5 fruit fly cellular contexts compared by ENCODE assay signal in the genomic region with DNA sequence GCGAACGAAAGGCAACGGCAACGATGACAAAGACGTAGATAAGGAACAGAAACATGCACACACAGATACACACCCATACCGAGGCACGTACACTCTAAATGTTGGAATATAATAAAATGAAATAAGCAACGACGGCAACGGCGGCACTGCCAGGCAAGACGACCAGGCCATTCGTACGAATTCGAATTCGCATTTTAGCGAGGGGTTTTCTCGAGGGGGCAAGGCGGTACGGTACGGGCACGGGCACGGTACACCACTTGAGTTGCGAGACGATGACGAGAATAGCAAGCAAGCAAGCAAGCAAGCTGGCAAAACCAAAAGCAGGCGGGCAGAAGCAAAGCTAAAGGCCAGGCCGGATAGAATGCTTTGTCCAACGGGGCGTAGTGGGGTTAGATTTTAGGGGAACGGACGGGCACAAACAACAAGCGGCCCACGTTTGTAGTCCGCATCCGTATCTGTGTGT.
TF ChIP-seq lines count a peak whose summit lies in the region.

No protein-coding gene starts in this region.

- TF ChIP-seq CTCF in whole organism, embryonic (GFP tag; optimal IDR thresholded peaks at IDR 0.05; lab: Kevin White, UChicago), result no peak

TF ChIP-seq in whole organism, adult, 20 proteins besides CTCF, POLR2A, EP300 and RAD21 (continues in another document):
- TF ChIP-seq Mnt (GFP tag; optimal IDR thresholded peaks at IDR 0.05; lab: Kevin White, UChicago) (peak; percentile 85), CG33017 (tag; optimal IDR thresholded peaks at IDR 0.05; lab: Kevin White, UChicago) (peak; percentile 36), ovo (GFP tag; optimal IDR thresholded peaks at IDR 0.05; lab: Kevin White, UChicago) (peak; percentile 75), Clk (GFP tag; optimal IDR thresholded peaks at IDR 0.05; lab: Kevin White, UChicago) (no peak), CG7101 (tag; optimal IDR thresholded peaks at IDR 0.05; lab: Kevin White, UChicago) (peak; percentile 13), Hr96 (GFP tag; optimal IDR thresholded peaks at IDR 0.05; lab: Kevin White, UChicago) (peak; percentile 52), CG5204 (GFP tag; optimal IDR thresholded peaks at IDR 0.05; lab: Kevin White, UChicago) (no peak), CG12768 (GFP tag; optimal IDR thresholded peaks at IDR 0.05; lab: Kevin White, UChicago) (peak; percentile 81), CG1620 (GFP tag; optimal IDR thresholded peaks at IDR 0.05; lab: Kevin White, UChicago) (peak; percentile 10), CG14711 (tag; optimal IDR thresholded peaks at IDR 0.05; lab: Kevin White, UChicago) (no peak), cnc (optimal IDR thresholded peaks at IDR 0.05; lab: Kevin White, UChicago) (no peak), CG7045 (GFP tag; optimal IDR thresholded peaks at IDR 0.05; lab: Kevin White, UChicago) (no peak), toe (GFP tag; optimal IDR thresholded peaks at IDR 0.05; lab: Kevin White, UChicago) (peak; percentile 19), tj (GFP tag; optimal IDR thresholded peaks at IDR 0.05; lab: Kevin White, UChicago) (peak; percentile 95), pad (GFP tag; optimal IDR thresholded peaks at IDR 0.05; lab: Kevin White, UChicago) (peak; percentile 48), cic (GFP tag; optimal IDR thresholded peaks at IDR 0.05; lab: Kevin White, UChicago) (peak; percentile 91), kay (GFP tag; lab: Kevin White, UChicago; ENCODE audit: borderline replicate concordance) (no peak)

TF ChIP-seq in whole organism, embryonic, 481 proteins besides CTCF, POLR2A, EP300 and RAD21 (continues in another document):
- peak; percentile 66 for TF ChIP-seq Adf1 (GFP tag; IDR thresholded peaks at IDR 0.05; lab: Robert Waterston, UW)
- no peak for TF ChIP-seq twi (tag; optimal IDR thresholded peaks at IDR 0.05; lab: Kevin White, UChicago)
- TF ChIP-seq Rx (GFP tag; IDR thresholded peaks at IDR 0.05; lab: Robert Waterston, UW), result no peak
- no peak for TF ChIP-seq CG2202 (tag; optimal IDR thresholded peaks at IDR 0.05; lab: Kevin White, UChicago)
- no peak for TF ChIP-seq CG14965 (GFP tag; optimal IDR thresholded peaks at IDR 0.05; lab: Kevin White, UChicago; ENCODE audit: borderline replicate concordance)
- no peak for TF ChIP-seq Eip74EF (GFP tag; optimal IDR thresholded peaks at IDR 0.05; lab: Kevin White, UChicago)
- no peak for TF ChIP-seq trh (GFP tag; optimal IDR thresholded peaks at IDR 0.05; lab: Kevin White, UChicago)
- TF ChIP-seq CG30020 (tag; optimal IDR thresholded peaks at IDR 0.05; lab: Kevin White, UChicago), result no peak
- 0 out of 4 replicates have a peak, but pooled peaks have one; percentile 83 for TF ChIP-seq chinmo (GFP tag; IDR thresholded peaks at IDR 0.05; lab: Robert Waterston, UW; ENCODE audit: partially characterized antibody)
- TF ChIP-seq chn (GFP tag; optimal IDR thresholded peaks at IDR 0.05; lab: Kevin White, UChicago), result no peak
- TF ChIP-seq CG14667 (GFP tag; IDR thresholded peaks at IDR 0.05; lab: Robert Waterston, UW), result no peak
- TF ChIP-seq vfl (GFP tag; optimal IDR thresholded peaks at IDR 0.05; lab: Kevin White, UChicago), result no peak
- peak; percentile 47 for TF ChIP-seq gro (GFP tag; optimal IDR thresholded peaks at IDR 0.05; lab: Kevin White, UChicago)
- TF ChIP-seq Asciz (GFP tag; optimal IDR thresholded peaks at IDR 0.05; lab: Kevin White, UChicago), result no peak
- no peak for TF ChIP-seq shn (GFP tag; optimal IDR thresholded peaks at IDR 0.05; lab: Kevin White, UChicago)
- peak; percentile 11 for TF ChIP-seq CoRest (tag; optimal IDR thresholded peaks at IDR 0.05; lab: Kevin White, UChicago)
- TF ChIP-seq bcd (GFP tag; optimal IDR thresholded peaks at IDR 0.05; lab: Kevin White, UChicago), result no peak
- no peak for TF ChIP-seq gsb (GFP tag; IDR thresholded peaks at IDR 0.05; lab: Robert Waterston, UW)

TF ChIP-seq in whole organism, prepupa, 60 proteins besides CTCF, POLR2A, EP300 and RAD21 (continues in another document):
- TF ChIP-seq CG8119 (GFP tag; IDR thresholded peaks at IDR 0.05; lab: Robert Waterston, UW), result 0 out of 3 replicates have a peak, but pooled peaks have one; percentile 8
- TF ChIP-seq CG15336 (GFP tag; IDR thresholded peaks at IDR 0.05; lab: Robert Waterston, UW), result peak; percentile 47; the same call in 1 of the 2 replicates
- TF ChIP-seq eg (GFP tag; IDR thresholded peaks at IDR 0.05; lab: Robert Waterston, UW), result no peak
- no peak for TF ChIP-seq CG31627 (GFP tag; optimal IDR thresholded peaks at IDR 0.05; lab: Kevin White, UChicago)
- no peak for TF ChIP-seq Eip75B (GFP tag; optimal IDR thresholded peaks at IDR 0.05; lab: Kevin White, UChicago)
- TF ChIP-seq Lpt (GFP tag; optimal IDR thresholded peaks at IDR 0.05; lab: Kevin White, UChicago), result peak; percentile 53
- TF ChIP-seq lz (GFP tag; optimal IDR thresholded peaks at IDR 0.05; lab: Kevin White, UChicago), result no peak
- TF ChIP-seq Blimp-1 (GFP tag; optimal IDR thresholded peaks at IDR 0.05; lab: Kevin White, UChicago), result no peak
- TF ChIP-seq svp (GFP tag; lab: Kevin White, UChicago), result peak; percentile 38
- TF ChIP-seq fd59A (GFP tag; optimal IDR thresholded peaks at IDR 0.05; lab: Kevin White, UChicago), result no peak
- TF ChIP-seq CG3919 (GFP tag; optimal IDR thresholded peaks at IDR 0.05; lab: Kevin White, UChicago), result peak; percentile 2
- TF ChIP-seq Hr38 (GFP tag; optimal IDR thresholded peaks at IDR 0.05; lab: Kevin White, UChicago), result no peak
- TF ChIP-seq Eip93F (GFP tag; optimal IDR thresholded peaks at IDR 0.05; lab: Kevin White, UChicago), result peak; percentile 21
- TF ChIP-seq Sox102F (GFP tag; optimal IDR thresholded peaks at IDR 0.05; lab: Kevin White, UChicago), result peak; percentile 39
- peak; percentile 11 for TF ChIP-seq CG34406 (GFP tag; optimal IDR thresholded peaks at IDR 0.05; lab: Kevin White, UChicago)
- TF ChIP-seq CG6808 (GFP tag; optimal IDR thresholded peaks at IDR 0.05; lab: Kevin White, UChicago), result peak; percentile 5
- no peak for TF ChIP-seq CG11762 (GFP tag; optimal IDR thresholded peaks at IDR 0.05; lab: Kevin White, UChicago; ENCODE audit: insufficient read depth)
- TF ChIP-seq CG9139 (GFP tag; optimal IDR thresholded peaks at IDR 0.05; lab: Kevin White, UChicago), result no peak

TF ChIP-seq in whole organism, pupa, 21 proteins besides CTCF, POLR2A, EP300 and RAD21:
- no peak for TF ChIP-seq D1 (tag; optimal IDR thresholded peaks at IDR 0.05; lab: Kevin White, UChicago)
- no peak for TF ChIP-seq CG34367 (tag; optimal IDR thresholded peaks at IDR 0.05; lab: Kevin White, UChicago)
- TF ChIP-seq CG15710 (tag; optimal IDR thresholded peaks at IDR 0.05; lab: Kevin White, UChicago), result peak; percentile 17
- TF ChIP-seq CG13204 (GFP tag; optimal IDR thresholded peaks at IDR 0.05; lab: Kevin White, UChicago), result peak; percentile 94
- 0 out of 3 replicates have a peak, but pooled peaks have one; percentile 5 for TF ChIP-seq fd96Ca (GFP tag; IDR thresholded peaks at IDR 0.05; lab: Robert Waterston, UW)
- TF ChIP-seq EcR (GFP tag; optimal IDR thresholded peaks at IDR 0.05; lab: Kevin White, UChicago), result peak; percentile 75
- 0 out of 2 replicates have a peak, but pooled peaks have one; percentile 56 for TF ChIP-seq CG32121 (GFP tag; IDR thresholded peaks at IDR 0.05; lab: Robert Waterston, UW)
- TF ChIP-seq rn (GFP tag; IDR thresholded peaks at IDR 0.05; lab: Robert Waterston, UW), result no peak
- no peak for TF ChIP-seq CG10348 (GFP tag; IDR thresholded peaks at IDR 0.05; lab: Robert Waterston, UW)
- no peak for TF ChIP-seq gl (tag; optimal IDR thresholded peaks at IDR 0.05; lab: Kevin White, UChicago)
- TF ChIP-seq CG12605 (GFP tag; IDR thresholded peaks at IDR 0.05; lab: Robert Waterston, UW), result peak; percentile 48

TF ChIP-seq in whole organism, wandering third instar larva, 38 proteins besides CTCF, POLR2A, EP300 and RAD21 (continues in another document):
- TF ChIP-seq Hr78 (GFP tag; optimal IDR thresholded peaks at IDR 0.05; lab: Kevin White, UChicago) (no peak), CrebA (GFP tag; optimal IDR thresholded peaks at IDR 0.05; lab: Kevin White, UChicago; ENCODE audit: borderline replicate concordance) (peak; percentile 91), OdsH (GFP tag; optimal IDR thresholded peaks at IDR 0.05; lab: Kevin White, UChicago) (no peak), brk (GFP tag; optimal IDR thresholded peaks at IDR 0.05; lab: Kevin White, UChicago) (no peak), sage (GFP tag; optimal IDR thresholded peaks at IDR 0.05; lab: Kevin White, UChicago) (no peak), CG9705 (GFP tag; optimal IDR thresholded peaks at IDR 0.05; lab: Kevin White, UChicago) (no peak), GATAd (GFP tag; optimal IDR thresholded peaks at IDR 0.05; lab: Kevin White, UChicago) (no peak), pan (optimal IDR thresholded peaks at IDR 0.05; lab: Kevin White, UChicago) (no peak), woc (GFP tag; optimal IDR thresholded peaks at IDR 0.05; lab: Kevin White, UChicago) (no peak), Sp1 (GFP tag; optimal IDR thresholded peaks at IDR 0.05; lab: Kevin White, UChicago) (peak; percentile 21), jim (GFP tag; optimal IDR thresholded peaks at IDR 0.05; lab: Kevin White, UChicago) (no peak), psq (GFP tag; optimal IDR thresholded peaks at IDR 0.05; lab: Kevin White, UChicago) (peak; percentile 79), CG32264 (GFP tag; optimal IDR thresholded peaks at IDR 0.05; lab: Kevin White, UChicago) (peak; percentile 34), fru (GFP tag; optimal IDR thresholded peaks at IDR 0.05; lab: Kevin White, UChicago) (peak; percentile 30), ey (GFP tag; optimal IDR thresholded peaks at IDR 0.05; lab: Kevin White, UChicago) (no peak), N (GFP tag; optimal IDR thresholded peaks at IDR 0.05; lab: Kevin White, UChicago) (peak; percentile 15), Dif (GFP tag; optimal IDR thresholded peaks at IDR 0.05; lab: Kevin White, UChicago; ENCODE audit: partially characterized antibody) (peak; percentile 80), Jra (GFP tag; optimal IDR thresholded peaks at IDR 0.05; lab: Kevin White, UChicago) (peak; percentile 63), h (GFP tag; optimal IDR thresholded peaks at IDR 0.05; lab: Kevin White, UChicago) (peak; percentile 59), Rel (GFP tag; optimal IDR thresholded peaks at IDR 0.05; lab: Kevin White, UChicago) (peak; percentile 72), Rel (tag; optimal IDR thresholded peaks at IDR 0.05; lab: Kevin White, UChicago) (peak; percentile 86), Hr83 (GFP tag; optimal IDR thresholded peaks at IDR 0.05; lab: Kevin White, UChicago; ENCODE audit: poor library complexity, severe bottlenecking) (peak; percentile 93), sv (GFP tag; optimal IDR thresholded peaks at IDR 0.05; lab: Kevin White, UChicago) (no peak), Hnf4 (GFP tag; optimal IDR thresholded peaks at IDR 0.05; lab: Kevin White, UChicago) (peak; percentile 63), Abd-B (GFP tag; optimal IDR thresholded peaks at IDR 0.05; lab: Kevin White, UChicago) (no peak), lola (GFP tag; optimal IDR thresholded peaks at IDR 0.05; lab: Kevin White, UChicago) (no peak), Dfd (GFP tag; optimal IDR thresholded peaks at IDR 0.05; lab: Kevin White, UChicago) (no peak), Myc (optimal IDR thresholded peaks at IDR 0.05; lab: Kevin White, UChicago) (no peak), dmrt93B (GFP tag; optimal IDR thresholded peaks at IDR 0.05; lab: Kevin White, UChicago) (no peak)
